Fruit fly (Drosophila melanogaster): ENCODE results near the gene CG13708.

Gene CG13708

dm6 chr3L:4840039-4840939 lies 6.9 kb upstream of the CG13708 start, which contains the start of gene CG13707 (continued):
- TF ChIP-seq CG12104 (GFP tag; optimal IDR thresholded peaks at IDR 0.05) (no peak), CG12659 (GFP tag; optimal IDR thresholded peaks at IDR 0.05) (no peak), cg (GFP tag; optimal IDR thresholded peaks at IDR 0.05) (peak; percentile 72), CG32767 (GFP tag; IDR thresholded peaks at IDR 0.05) (no peak), zen2 (GFP tag; IDR thresholded peaks at IDR 0.05; ENCODE audit: partially characterized antibody) (no peak), chif (GFP tag; optimal IDR thresholded peaks at IDR 0.05) (no peak), Asciz (GFP tag; optimal IDR thresholded peaks at IDR 0.05) (no peak), B-H2 (GFP tag; optimal IDR thresholded peaks at IDR 0.05) (no peak), CG4404 (GFP tag; IDR thresholded peaks at IDR 0.05) (no peak), Rfx (GFP tag; IDR thresholded peaks at IDR 0.05) (no peak), zen (tag; optimal IDR thresholded peaks at IDR 0.05) (no peak), MTF-1 (GFP tag; optimal IDR thresholded peaks at IDR 0.05; ENCODE audit: borderline replicate concordance) (no peak), Eip74EF (GFP tag; optimal IDR thresholded peaks at IDR 0.05) (no peak), CG5180 (GFP tag; optimal IDR thresholded peaks at IDR 0.05) (no peak), CG4424 (GFP tag; optimal IDR thresholded peaks at IDR 0.05) (no peak), Hmx (GFP tag; optimal IDR thresholded peaks at IDR 0.05) (no peak), CG9932 (GFP tag; IDR thresholded peaks at IDR 0.05) (no peak), Dref (GFP tag; IDR thresholded peaks at IDR 0.05) (0 out of 2 replicates have a peak, but pooled peaks have one; percentile 17), ab (GFP tag; optimal IDR thresholded peaks at IDR 0.05) (no peak), CG11456 (GFP tag; IDR thresholded peaks at IDR 0.05) (no peak), Sox102F (GFP tag; optimal IDR thresholded peaks at IDR 0.05) (no peak), Stat92E (GFP tag; optimal IDR thresholded peaks at IDR 0.05) (no peak), CG14965 (GFP tag; optimal IDR thresholded peaks at IDR 0.05; ENCODE audit: borderline replicate concordance) (no peak), CG12744 (GFP tag; optimal IDR thresholded peaks at IDR 0.05) (no peak), HLH54F (GFP tag; optimal IDR thresholded peaks at IDR 0.05) (no peak), btn (GFP tag; optimal IDR thresholded peaks at IDR 0.05) (no peak), Ada2b (GFP tag; IDR thresholded peaks at IDR 0.05) (no peak), CG17912 (GFP tag; optimal IDR thresholded peaks at IDR 0.05) (no peak), grau (tag; optimal IDR thresholded peaks at IDR 0.05) (no peak), Ets97D (GFP tag; optimal IDR thresholded peaks at IDR 0.05) (peak; percentile 3), pita (GFP tag; optimal IDR thresholded peaks at IDR 0.05) (peak; percentile 58), CG10979 (tag; optimal IDR thresholded peaks at IDR 0.05) (no peak), Dbx (GFP tag; IDR thresholded peaks at IDR 0.05) (no peak), tx (GFP tag; optimal IDR thresholded peaks at IDR 0.05) (no peak), CG6689 (GFP tag; IDR thresholded peaks at IDR 0.05) (peak; percentile 19; the same call in 1 of the 2 replicates), zfh1 (GFP tag; IDR thresholded peaks at IDR 0.05) (no peak), Meics (GFP tag; optimal IDR thresholded peaks at IDR 0.05) (peak; percentile 8), dysf (GFP tag; IDR thresholded peaks at IDR 0.05) (no peak), chinmo (GFP tag; IDR thresholded peaks at IDR 0.05; ENCODE audit: partially characterized antibody) (0 out of 4 replicates have a peak, but pooled peaks have one; percentile 62), CG14710 (tag; optimal IDR thresholded peaks at IDR 0.05) (no peak), CG17802 (tag; optimal IDR thresholded peaks at IDR 0.05) (no peak), pho (GFP tag; optimal IDR thresholded peaks at IDR 0.05) (no peak), CG9609 (GFP tag; optimal IDR thresholded peaks at IDR 0.05) (no peak), CG15601 (tag; optimal IDR thresholded peaks at IDR 0.05) (peak; percentile 90), phol (tag; optimal IDR thresholded peaks at IDR 0.05) (no peak), caup (GFP tag; optimal IDR thresholded peaks at IDR 0.05; ENCODE audit: severe bottlenecking) (no peak), Dll (GFP tag; IDR thresholded peaks at IDR 0.05; ENCODE audit: partially characterized antibody) (no peak), CG8478 (optimal IDR thresholded peaks at IDR 0.05) (peak; percentile 76)
